Worm (Caenorhabditis elegans): ENCODE data around the gene tag-281.
A peak's percentile ranks its signal among the peaks of the same experiment; 100 is the strongest.

Gene tag-281

DNA sequence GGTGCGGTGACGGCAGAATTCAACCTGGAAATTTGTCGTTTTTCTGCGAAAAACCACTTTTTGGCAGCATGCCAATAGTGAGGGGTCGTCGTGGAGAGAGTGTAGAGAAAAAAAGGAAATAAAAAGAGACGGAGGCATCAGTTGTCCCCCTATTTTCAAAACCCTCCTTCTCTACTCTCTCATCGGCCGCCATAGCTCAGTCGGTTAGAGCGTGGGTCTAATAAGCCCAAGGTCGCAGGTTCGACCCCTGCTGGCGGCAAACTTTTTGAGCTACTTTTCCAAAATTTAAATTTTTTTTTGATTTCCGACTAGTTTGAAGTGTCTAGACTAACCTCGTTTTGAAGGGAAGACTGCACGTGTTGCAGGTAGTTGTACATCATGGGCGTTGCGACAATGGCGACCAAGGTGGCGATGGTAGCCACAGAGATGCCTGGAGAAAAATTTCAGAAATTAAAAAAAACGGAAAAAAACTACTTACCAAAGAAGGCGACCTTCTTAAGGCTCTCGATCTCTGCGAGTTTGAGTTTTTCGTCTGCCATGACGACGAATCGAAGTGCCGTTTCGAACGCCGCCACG, 35.1 kb downstream of the tag-281 start, which contains the start of gene col-85:
col-85 (minus strand) TSS at position 540 of the 576 bp plus-strand sequence.
- peak; percentile 47 for TF ChIP-seq elt-2 (tag; optimal IDR thresholded peaks at IDR 0.05)
- no peak for TF ChIP-seq ceh-28 (tag; optimal IDR thresholded peaks at IDR 0.05)
- TF ChIP-seq jun-1 (tag; optimal IDR thresholded peaks at IDR 0.05), result peak; percentile 61
- TF ChIP-seq egl-27 (tag; optimal IDR thresholded peaks at IDR 0.05), result peak; percentile 41
- no peak for TF ChIP-seq ZK546.5 (tag; optimal IDR thresholded peaks at IDR 0.05)
- no peak for TF ChIP-seq nhr-12 (tag; optimal IDR thresholded peaks at IDR 0.05)
- TF ChIP-seq nhr-23 (tag; optimal IDR thresholded peaks at IDR 0.05), result peak; percentile 30
- peak; percentile 31 for TF ChIP-seq nhr-25 (tag; optimal IDR thresholded peaks at IDR 0.05)
- no peak for TF ChIP-seq mdl-1 (tag; optimal IDR thresholded peaks at IDR 0.05)
- TF ChIP-seq skn-1 (tag; optimal IDR thresholded peaks at IDR 0.05), result peak; percentile 63
- no peak for TF ChIP-seq ceh-9 (tag; optimal IDR thresholded peaks at IDR 0.05)
- no peak for TF ChIP-seq elt-3 (tag; optimal IDR thresholded peaks at IDR 0.05)
- TF ChIP-seq fkh-2 (tag; optimal IDR thresholded peaks at IDR 0.05), result no peak
- TF ChIP-seq hmg-11 (tag; optimal IDR thresholded peaks at IDR 0.05), result peak; percentile 89
- no peak for TF ChIP-seq nhr-76 (tag; optimal IDR thresholded peaks at IDR 0.05)
- no peak for TF ChIP-seq nhr-67 (tag; optimal IDR thresholded peaks at IDR 0.05)
- peak; percentile 93 for TF ChIP-seq snpc-4 (tag; optimal IDR thresholded peaks at IDR 0.05)
- TF ChIP-seq ama-1 (optimal IDR thresholded peaks at IDR 0.05), result no peak
- peak; percentile 31 for TF ChIP-seq lsy-12 (tag; optimal IDR thresholded peaks at IDR 0.05)
- TF ChIP-seq ceh-16 (tag; optimal IDR thresholded peaks at IDR 0.05), result no peak
- TF ChIP-seq tbx-2 (tag; optimal IDR thresholded peaks at IDR 0.05), result peak; percentile 15
- peak; percentile 13 for TF ChIP-seq pqm-1 (tag; optimal IDR thresholded peaks at IDR 0.05)
- peak; percentile 66 for TF ChIP-seq nfya-1 (tag; optimal IDR thresholded peaks at IDR 0.05; ENCODE audit: insufficient read depth)
- TF ChIP-seq nhr-11 (tag; optimal IDR thresholded peaks at IDR 0.05), result no peak
- no peak for TF ChIP-seq fkh-10 (GFP tag; optimal IDR thresholded peaks at IDR 0.05)
- TF ChIP-seq lin-15B (tag; optimal IDR thresholded peaks at IDR 0.05), result peak; percentile 35
- TF ChIP-seq mml-1 (tag; optimal IDR thresholded peaks at IDR 0.05), result no peak
- peak; percentile 80 for TF ChIP-seq nhr-43 (tag; optimal IDR thresholded peaks at IDR 0.05; ENCODE audit: poor library complexity, severe bottlenecking)
- TF ChIP-seq daf-12 (tag; optimal IDR thresholded peaks at IDR 0.05), result no peak
- no peak for TF ChIP-seq ztf-4 (tag; optimal IDR thresholded peaks at IDR 0.05)
- peak; percentile 32 for TF ChIP-seq ceh-82 (tag; optimal IDR thresholded peaks at IDR 0.05)
- TF ChIP-seq R02D3.7 (tag; optimal IDR thresholded peaks at IDR 0.05), result peak; percentile 8
- TF ChIP-seq lin-39 (tag; optimal IDR thresholded peaks at IDR 0.05), result peak; percentile 19
- TF ChIP-seq ztf-11 (tag; optimal IDR thresholded peaks at IDR 0.05), result no peak

DNA sequence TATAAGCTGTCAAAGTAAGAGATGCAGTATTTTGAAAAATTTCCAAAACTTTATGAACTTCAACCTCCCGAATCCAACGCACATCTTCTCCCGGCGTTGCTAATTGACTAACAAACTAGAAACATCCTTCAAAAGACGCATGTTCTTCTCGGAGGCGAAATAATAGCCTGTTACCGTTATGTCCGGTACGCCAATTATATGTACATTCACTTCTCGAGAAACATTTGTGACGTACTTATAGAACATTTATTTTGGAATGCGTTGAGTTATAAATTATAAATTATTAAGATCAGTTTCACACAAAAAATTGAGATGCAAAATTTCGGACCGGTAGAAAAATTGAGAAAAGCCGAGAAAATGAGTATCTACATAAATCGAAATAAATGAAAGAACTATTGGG, 37.4 kb downstream of the tag-281 start, which contains the start of gene T21B4.3:
T21B4.3 (minus strand) TSS at position 101 of the 400 bp plus-strand sequence.
- TF ChIP-seq R02D3.7 (tag; optimal IDR thresholded peaks at IDR 0.05) (no peak), elt-2 (tag; optimal IDR thresholded peaks at IDR 0.05) (no peak), pha-4 (tag; optimal IDR thresholded peaks at IDR 0.05) (no peak), nhr-43 (tag; optimal IDR thresholded peaks at IDR 0.05; ENCODE audit: poor library complexity, severe bottlenecking) (no peak), daf-12 (tag; optimal IDR thresholded peaks at IDR 0.05) (no peak), fkh-10 (GFP tag; optimal IDR thresholded peaks at IDR 0.05) (no peak), nhr-25 (tag; optimal IDR thresholded peaks at IDR 0.05) (no peak), nhr-77 (tag; optimal IDR thresholded peaks at IDR 0.05) (no peak), nhr-12 (tag; optimal IDR thresholded peaks at IDR 0.05) (no peak), egl-27 (tag; optimal IDR thresholded peaks at IDR 0.05) (no peak), mml-1 (tag; optimal IDR thresholded peaks at IDR 0.05) (no peak), egl-5 (tag; optimal IDR thresholded peaks at IDR 0.05) (no peak), snpc-4 (tag; optimal IDR thresholded peaks at IDR 0.05) (no peak), nhr-237 (tag; optimal IDR thresholded peaks at IDR 0.05) (no peak), nhr-28 (tag; optimal IDR thresholded peaks at IDR 0.05) (no peak), nfya-1 (tag; optimal IDR thresholded peaks at IDR 0.05; ENCODE audit: insufficient read depth) (no peak), elt-3 (tag; optimal IDR thresholded peaks at IDR 0.05) (no peak), nhr-76 (tag; optimal IDR thresholded peaks at IDR 0.05) (no peak)

DNA sequence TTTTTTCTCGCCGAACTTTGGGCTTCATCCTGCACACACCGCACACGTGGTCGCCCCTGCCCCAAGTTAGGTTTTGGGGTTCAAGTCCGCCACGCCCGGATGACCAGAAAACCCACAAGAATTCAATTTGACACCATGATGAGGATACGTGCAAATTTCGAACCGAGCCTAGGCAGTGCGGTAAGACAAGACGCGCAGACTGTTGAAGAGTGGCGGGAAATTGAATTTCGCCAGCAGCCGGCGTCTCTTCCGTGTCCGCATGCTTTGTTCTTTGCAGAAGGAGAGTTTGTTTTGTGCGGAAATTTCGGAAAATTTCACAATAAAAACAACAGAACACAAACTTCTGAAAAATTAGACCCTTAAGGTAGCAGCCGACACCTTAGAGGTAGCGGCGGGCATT, 40.4 kb downstream of the tag-281 start:
- peak; percentile 2 for TF ChIP-seq fkh-10 (GFP tag; optimal IDR thresholded peaks at IDR 0.05)
- no peak for TF ChIP-seq elt-2 (tag; optimal IDR thresholded peaks at IDR 0.05)
- TF ChIP-seq ama-1 (optimal IDR thresholded peaks at IDR 0.05), result no peak
